Fruit fly (Drosophila melanogaster) whole organism, embryonic: Measurements from ENCODE around the gene Prp18.

Source experiments
- Asciz ChIP-seq: fragments of 200-800 bp; sonication (Bioruptor generic); optimal IDR thresholded peaks from 2 replicates; lab custom pipeline; 2017; ENCODE audit warnings: missing biosample characterization, mild to moderate bottlenecking, missing genetic modification characterization, missing genetic modification reagents
- CG10431 ChIP-seq: fragments of 200-800 bp; sonication (Bioruptor generic); optimal IDR thresholded peaks from 3 replicates; lab custom pipeline; 2018; ENCODE audit warnings: missing biosample characterization, mild to moderate bottlenecking, missing genetic modification characterization
- CG11504 ChIP-seq: fragments of 200-800 bp; sonication (Bioruptor generic); optimal IDR thresholded peaks from 3 replicates; lab custom pipeline; 2019; ENCODE audit warnings: missing biosample characterization, mild to moderate bottlenecking, missing genetic modification characterization, moderate library complexity
- CG11695 ChIP-seq: fragments of 200-800 bp; sonication (Bioruptor generic); IDR thresholded peaks from 3 replicates; pipeline ENCODE4 v1.3.6; 2022; ENCODE audit warnings: missing biosample characterization, missing genetic modification characterization
- CG12299 ChIP-seq: fragments of 200-800 bp; sonication (Bioruptor generic); optimal IDR thresholded peaks from 2 replicates; lab custom pipeline; 2018; ENCODE audit warnings: missing biosample characterization, mild to moderate bottlenecking, missing genetic modification characterization
- CG13123 ChIP-seq: fragments of 200-800 bp; sonication (Bioruptor generic); optimal IDR thresholded peaks from 2 replicates; lab custom pipeline; 2016; ENCODE audit warnings: missing biosample characterization, missing genetic modification characterization
- CG13894 ChIP-seq: fragments of 200-800 bp; sonication (Bioruptor generic); optimal IDR thresholded peaks from 3 replicates; lab custom pipeline; 2018; ENCODE audit warnings: missing biosample characterization, mild to moderate bottlenecking, missing genetic modification characterization, moderate library complexity
- CG1603 ChIP-seq: fragments of 200-800 bp; sonication (Bioruptor generic); optimal IDR thresholded peaks from 2 replicates; lab custom pipeline; 2019; ENCODE audit warnings: missing biosample characterization, mild to moderate bottlenecking, missing genetic modification characterization, moderate library complexity
- CG1647 ChIP-seq: fragments of 200-800 bp; sonication (Bioruptor generic); optimal IDR thresholded peaks from 3 replicates; lab custom pipeline; 2016; ENCODE audit warnings: missing biosample characterization, missing genetic modification characterization
- CG16863 ChIP-seq: fragments of 200-800 bp; sonication (Bioruptor generic); optimal IDR thresholded peaks from 3 replicates; lab custom pipeline; 2016; ENCODE audit warnings: missing biosample characterization, missing genetic modification characterization
- CG2712 ChIP-seq: fragments of 200-800 bp; optimal IDR thresholded peaks from 3 replicates; lab custom pipeline; 2019; ENCODE audit warnings: missing biosample characterization, mild to moderate bottlenecking, missing genetic modification characterization, moderate library complexity
- CG3838 ChIP-seq: fragments of 200-800 bp; sonication (Bioruptor generic); optimal IDR thresholded peaks from 3 replicates; lab custom pipeline; 2016; ENCODE audit warnings: missing biosample characterization, missing genetic modification characterization
- CG8290 ChIP-seq, 3 experiments: fragments of 200-800 bp; sonication (Bioruptor generic); optimal IDR thresholded peaks; 2 replicates each; lab custom pipeline; 2016 to 2019; ENCODE audit warnings: missing biosample characterization in 3 of 3, missing genetic modification characterization in 3 of 3, mild to moderate bottlenecking in 2 of 3, moderate library complexity in 1 of 3
- CG8388 ChIP-seq: fragments of 200-800 bp; sonication (Bioruptor generic); optimal IDR thresholded peaks from 2 replicates; lab custom pipeline; 2019; ENCODE audit warnings: missing biosample characterization, mild to moderate bottlenecking, missing genetic modification characterization, moderate library complexity
- CG9876 ChIP-seq: fragments of 200-800 bp; sonication (Bioruptor generic); optimal IDR thresholded peaks from 2 replicates; lab custom pipeline; 2016; ENCODE audit warnings: missing biosample characterization, missing genetic modification characterization
- Deaf1 ChIP-seq: fragments of 200-800 bp; optimal IDR thresholded peaks from 3 replicates; lab custom pipeline; 2019; ENCODE audit warnings: missing biosample characterization, mild to moderate bottlenecking, missing genetic modification characterization, moderate library complexity
- Dll ChIP-seq: fragments of 200-800 bp; sonication (Bioruptor generic); IDR thresholded peaks from 4 replicates; pipeline ENCODE4 v1.3.6; 2022; ENCODE audit warnings: missing biosample characterization, missing genetic modification characterization; ENCODE audit not compliant: partially characterized antibody
- Doc3 ChIP-seq: fragments of 200-800 bp; sonication (Bioruptor generic); IDR thresholded peaks from 3 replicates; pipeline ENCODE4 v1.3.6; 2022; ENCODE audit warnings: missing biosample characterization, missing genetic modification characterization; ENCODE audit not compliant: partially characterized antibody
- E2f2 ChIP-seq: fragments of 200-800 bp; sonication (Bioruptor generic); IDR thresholded peaks from 2 replicates; pipeline ENCODE4 v1.3.6; 2022; ENCODE audit warnings: missing biosample characterization, missing genetic modification characterization
- ERR ChIP-seq: fragments of 200-800 bp; sonication (Bioruptor generic); optimal IDR thresholded peaks from 2 replicates; lab custom pipeline; 2016; ENCODE audit warnings: missing biosample characterization, missing genetic modification characterization
- Ets65A ChIP-seq: fragments of 200-800 bp; sonication (Bioruptor generic); peaks from one replicate; lab custom pipeline; 2016; ENCODE audit warnings: missing biosample characterization, missing genetic modification characterization
- Ets97D ChIP-seq: fragments of 200-800 bp; sonication (Bioruptor generic); optimal IDR thresholded peaks from 3 replicates; lab custom pipeline; 2016; ENCODE audit warnings: missing biosample characterization, missing genetic modification characterization
- HmgZ ChIP-seq: fragments of 200-800 bp; sonication (Bioruptor generic); optimal IDR thresholded peaks from 2 replicates; lab custom pipeline; 2018; ENCODE audit warnings: missing biosample characterization, mild to moderate bottlenecking, missing genetic modification characterization
- Hr78 ChIP-seq, 2 experiments: fragments of 200-800 bp in 1 of 2; fragments of >200 bp in 1 of 2; sonication (Bioruptor generic) in 1 of 2; optimal IDR thresholded peaks; 2 replicates each; lab custom pipeline; 2017 to 2019; ENCODE audit warnings: missing biosample characterization in 2 of 2, missing genetic modification characterization in 2 of 2, mild to moderate bottlenecking in 1 of 2, moderate library complexity in 1 of 2
- Med ChIP-seq: fragments of 200-800 bp; sonication (Bioruptor generic); peaks from one replicate; lab custom pipeline; 2016; ENCODE audit warnings: missing biosample characterization, missing genetic modification characterization, mild to moderate bottlenecking, inconsistent platforms, moderate library complexity
- Stat92E ChIP-seq, 3 experiments: fragments of >200 bp in 2 of 3; fragments of 200-800 bp in 1 of 3; sonication (Bioruptor generic) in 1 of 3; optimal IDR thresholded peaks; 2 replicates each; lab custom pipeline; 2017 to 2019; ENCODE audit warnings: missing biosample characterization in 3 of 3, missing genetic modification characterization in 3 of 3, mild to moderate bottlenecking in 1 of 3, moderate library complexity in 1 of 3
- YL-1 ChIP-seq: fragments of 200-800 bp; sonication (Bioruptor generic); optimal IDR thresholded peaks from 3 replicates; lab custom pipeline; 2017; ENCODE audit warnings: missing biosample characterization, mild to moderate bottlenecking, missing genetic modification characterization
- ap ChIP-seq: fragments of 200-800 bp; sonication (Bioruptor generic); IDR thresholded peaks from 2 replicates; pipeline ENCODE4 v1.3.6; 2022; ENCODE audit warnings: missing biosample characterization, missing genetic modification characterization
- ase ChIP-seq: fragments of 200-800 bp; sonication (Bioruptor generic); IDR thresholded peaks from 3 replicates; pipeline ENCODE4 v1.3.6; 2022; ENCODE audit warnings: missing biosample characterization, missing genetic modification characterization
- az2 ChIP-seq: fragments of 200-800 bp; sonication (Bioruptor generic); optimal IDR thresholded peaks from 3 replicates; lab custom pipeline; 2016; ENCODE audit warnings: missing biosample characterization, missing genetic modification characterization
- bab2 ChIP-seq: fragments of 200-800 bp; sonication (Bioruptor generic); optimal IDR thresholded peaks from 2 replicates; lab custom pipeline; 2016; ENCODE audit warnings: missing biosample characterization, missing genetic modification characterization
- bowl ChIP-seq: fragments of 200-800 bp; sonication (Bioruptor generic); IDR thresholded peaks from 2 replicates; pipeline ENCODE4 v1.3.6; 2022; ENCODE audit warnings: missing biosample characterization, missing genetic modification characterization
- chinmo ChIP-seq: fragments of 200-800 bp; sonication (Bioruptor generic); IDR thresholded peaks from 4 replicates; pipeline ENCODE4 v1.3.6; 2022; ENCODE audit warnings: missing biosample characterization, missing genetic modification characterization; ENCODE audit not compliant: partially characterized antibody
- chm ChIP-seq: fragments of 200-800 bp; sonication (Bioruptor generic); IDR thresholded peaks from 2 replicates; pipeline ENCODE4 v1.3.6; 2022; ENCODE audit warnings: missing biosample characterization, missing genetic modification characterization
- ftz-f1 ChIP-seq: fragments of 200-800 bp; sonication (Bioruptor generic); optimal IDR thresholded peaks from 2 replicates; lab custom pipeline; 2016; ENCODE audit warnings: missing biosample characterization, missing genetic modification characterization
- hb ChIP-seq: fragments of 200-800 bp; sonication (Bioruptor generic); IDR thresholded peaks from 3 replicates; pipeline ENCODE4 v1.3.6; 2022; ENCODE audit warnings: missing biosample characterization, missing genetic modification characterization; ENCODE audit not compliant: partially characterized antibody
- knrl ChIP-seq: fragments of 200-800 bp; sonication (Bioruptor generic); IDR thresholded peaks from 3 replicates; pipeline ENCODE4 v1.3.6; 2022; ENCODE audit warnings: missing biosample characterization, missing genetic modification characterization; ENCODE audit not compliant: partially characterized antibody
- mirr ChIP-seq: fragments of 200-800 bp; sonication (Bioruptor generic); optimal IDR thresholded peaks from 3 replicates; lab custom pipeline; 2018; ENCODE audit warnings: missing biosample characterization, mild to moderate bottlenecking, missing genetic modification characterization
- nmo ChIP-seq: fragments of 200-800 bp; sonication (Bioruptor generic); optimal IDR thresholded peaks from 2 replicates; lab custom pipeline; 2018; ENCODE audit warnings: missing biosample characterization, mild to moderate bottlenecking, missing genetic modification characterization, moderate library complexity
- oc ChIP-seq: fragments of 200-800 bp; sonication (Bioruptor generic); optimal IDR thresholded peaks from 2 replicates; lab custom pipeline; 2018; ENCODE audit warnings: missing biosample characterization, mild to moderate bottlenecking, missing genetic modification characterization, moderate library complexity
- p53 ChIP-seq: fragments of 200-800 bp; sonication (Bioruptor generic); optimal IDR thresholded peaks from 2 replicates; lab custom pipeline; 2016; ENCODE audit warnings: missing biosample characterization, missing genetic modification characterization
- pzg ChIP-seq: fragments of 200-800 bp; sonication (Bioruptor generic); optimal IDR thresholded peaks from 3 replicates; lab custom pipeline; 2018; ENCODE audit warnings: missing biosample characterization, mild to moderate bottlenecking, missing genetic modification characterization, moderate library complexity
- sd ChIP-seq: fragments of 200-800 bp; sonication (Bioruptor generic); optimal IDR thresholded peaks from 3 replicates; lab custom pipeline; 2018; ENCODE audit warnings: missing biosample characterization, mild to moderate bottlenecking, missing genetic modification characterization, moderate library complexity
- slbo ChIP-seq: fragments of 200-800 bp; sonication (Bioruptor generic); IDR thresholded peaks from 2 replicates; pipeline ENCODE4 v1.3.6; 2022; ENCODE audit warnings: missing biosample characterization, missing genetic modification characterization
- sug ChIP-seq: fragments of 200-800 bp; optimal IDR thresholded peaks from 2 replicates; lab custom pipeline; 2019; ENCODE audit warnings: missing biosample characterization, mild to moderate bottlenecking, missing genetic modification characterization, moderate library complexity
- tgo ChIP-seq: fragments of 200-800 bp; sonication (Bioruptor generic); IDR thresholded peaks from 3 replicates; pipeline ENCODE4 v1.3.6; 2022; ENCODE audit warnings: missing biosample characterization, missing genetic modification characterization
- toy ChIP-seq: fragments of 200-800 bp; sonication (Bioruptor generic); IDR thresholded peaks from 2 replicates; pipeline ENCODE4 v1.3.6; 2022; ENCODE audit warnings: missing biosample characterization, missing genetic modification characterization
- ttk ChIP-seq: fragments of 200-800 bp; sonication (Bioruptor generic); IDR thresholded peaks from 2 replicates; pipeline ENCODE4 v2.1.2; 2022; ENCODE audit warnings: missing biosample characterization, missing genetic modification characterization
- tup ChIP-seq: fragments of 200-800 bp; sonication (Bioruptor generic); optimal IDR thresholded peaks from 2 replicates; lab custom pipeline; 2016; ENCODE audit warnings: missing biosample characterization, mild to moderate bottlenecking, missing genetic modification characterization, moderate library complexity
- unpg ChIP-seq: fragments of 200-800 bp; sonication (Bioruptor generic); optimal IDR thresholded peaks from 3 replicates; lab custom pipeline; 2018; ENCODE audit warnings: missing biosample characterization, mild to moderate bottlenecking, missing genetic modification characterization, moderate library complexity
- vvl ChIP-seq: fragments of 200-800 bp; sonication (Bioruptor generic); IDR thresholded peaks from 2 replicates; pipeline ENCODE4 v1.3.6; 2022; ENCODE audit warnings: missing biosample characterization, missing genetic modification characterization

Gene Prp18

DNA sequence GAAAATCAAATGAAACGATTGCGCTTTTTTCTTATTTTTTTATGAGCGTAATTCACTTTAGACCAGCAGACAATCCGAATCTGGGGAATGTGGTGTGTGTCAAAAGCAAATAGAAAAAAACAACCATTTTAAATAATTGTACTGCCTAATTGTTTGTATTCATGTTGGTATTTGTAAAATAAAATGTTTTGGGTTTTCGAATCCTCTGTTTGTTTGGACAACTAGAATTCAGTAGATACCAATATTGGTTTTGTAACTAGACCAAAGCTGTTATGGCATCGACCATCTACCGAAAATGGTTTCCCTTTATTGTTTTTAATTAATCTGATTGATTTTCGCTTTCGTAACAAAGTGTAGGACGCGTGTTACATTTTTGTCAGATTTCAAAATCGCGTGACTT, 20.1 kb downstream of the Prp18 start (continued):
- TF ChIP-seq CG1603 (tag; lab: Kevin White, UChicago) = peak; percentile 15
- TF ChIP-seq hb (GFP tag; lab: Robert Waterston, UW) = no peak
- no peak for TF ChIP-seq tup (GFP tag; lab: Kevin White, UChicago)
- peak; percentile 39 for TF ChIP-seq Asciz (GFP tag; lab: Kevin White, UChicago)
- TF ChIP-seq knrl = no peak
- TF ChIP-seq ERR (GFP tag; lab: Kevin White, UChicago) = no peak
- TF ChIP-seq p53 (GFP tag; lab: Kevin White, UChicago) = no peak
- TF ChIP-seq CG9876 (GFP tag; lab: Kevin White, UChicago) = no peak
- TF ChIP-seq ase (GFP tag; lab: Robert Waterston, UW) = no peak
- no peak for TF ChIP-seq CG12299 (tag; lab: Kevin White, UChicago)
- TF ChIP-seq Dll (GFP tag; lab: Robert Waterston, UW) = no peak
- TF ChIP-seq chm (GFP tag; lab: Robert Waterston, UW) = peak; percentile 48; the same call in 1 of the 2 replicates
- peak; percentile 17 for TF ChIP-seq CG2712 (tag; lab: Kevin White, UChicago)
- no peak for TF ChIP-seq Hr78 (GFP tag; optimal IDR thresholded peaks at IDR 0.05; lab: Kevin White, UChicago)
- TF ChIP-seq CG1647 (GFP tag; lab: Kevin White, UChicago) = peak; percentile 13
- no peak for TF ChIP-seq CG16863
- no peak for TF ChIP-seq az2
- TF ChIP-seq CG10431 = no peak
- no peak for TF ChIP-seq CG8388 (GFP tag; lab: Kevin White, UChicago)
- no peak for TF ChIP-seq Ets97D
- no peak for TF ChIP-seq tgo (GFP tag; lab: Robert Waterston, UW)
- no peak for TF ChIP-seq bowl (GFP tag; lab: Robert Waterston, UW)
- no peak for TF ChIP-seq toy
- TF ChIP-seq CG11695 (GFP tag; lab: Robert Waterston, UW) = peak; percentile 41; the same call in 1 of the 3 replicates
- TF ChIP-seq CG13123 (GFP tag; lab: Kevin White, UChicago) = no peak
- no peak for TF ChIP-seq ttk
- TF ChIP-seq unpg = peak; percentile 33
- TF ChIP-seq E2f2 = no peak
- no peak for TF ChIP-seq CG3838 (GFP tag; lab: Kevin White, UChicago)
- no peak for TF ChIP-seq HmgZ (tag; lab: Kevin White, UChicago)

DNA sequence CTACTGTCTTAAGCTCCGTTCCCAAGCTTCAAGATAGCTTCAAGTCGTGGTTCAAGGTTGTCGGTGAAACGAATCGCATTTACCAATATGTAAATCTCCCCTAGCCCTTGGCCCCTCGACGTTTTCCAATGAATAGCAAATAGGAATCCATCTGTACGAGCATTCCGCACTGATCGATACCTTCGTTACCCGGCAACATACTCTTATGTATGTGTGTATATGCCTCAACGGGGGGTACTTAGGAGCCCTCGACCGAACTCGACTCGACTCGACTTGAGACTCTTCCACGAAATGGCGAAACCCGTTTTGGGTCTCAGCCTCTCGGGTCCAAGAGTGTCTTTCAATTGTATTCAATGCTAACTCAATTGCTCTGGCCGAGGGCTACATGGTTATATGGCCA, 29.4 kb downstream of the Prp18 start:
- no peak for TF ChIP-seq CG11504 (tag; lab: Kevin White, UChicago)
- TF ChIP-seq oc (tag; lab: Kevin White, UChicago) = peak; percentile 10
- peak; percentile 64 for TF ChIP-seq CG13894
- 0 out of 3 replicates have a peak, but pooled peaks have one; percentile 15 for TF ChIP-seq Doc3 (GFP tag; lab: Robert Waterston, UW)
- TF ChIP-seq Ets65A (GFP tag; lab: Kevin White, UChicago) = peak; percentile 81
- TF ChIP-seq ap = 0 out of 2 replicates have a peak, but pooled peaks have one; percentile 13
- no peak for TF ChIP-seq bab2 (GFP tag; lab: Kevin White, UChicago)
- no peak for TF ChIP-seq CG8290 (GFP tag; optimal IDR thresholded peaks at IDR 0.05; lab: Kevin White, UChicago)
- TF ChIP-seq CG8290 (tag; optimal IDR thresholded peaks at IDR 0.05; lab: Kevin White, UChicago) = peak in 1 of 2 experiments; percentile 2
- 0 out of 4 replicates have a peak, but pooled peaks have one; percentile 51 for TF ChIP-seq chinmo (GFP tag; lab: Robert Waterston, UW)
- TF ChIP-seq YL-1 (GFP tag; lab: Kevin White, UChicago) = no peak
- no peak for TF ChIP-seq nmo (GFP tag; lab: Kevin White, UChicago)
- peak in 1 of 3 experiments; percentile 22 for TF ChIP-seq Stat92E (GFP tag; optimal IDR thresholded peaks at IDR 0.05; lab: Kevin White, UChicago)
- peak; percentile 54 for TF ChIP-seq vvl (GFP tag; lab: Robert Waterston, UW)
- TF ChIP-seq sd = peak; percentile 85
- peak; percentile 40 for TF ChIP-seq mirr
- TF ChIP-seq ftz-f1 (GFP tag; lab: Kevin White, UChicago) = peak; percentile 21
- no peak for TF ChIP-seq slbo
- TF ChIP-seq sug (tag; lab: Kevin White, UChicago) = peak; percentile 11
- peak; percentile 51 for TF ChIP-seq Med (GFP tag; lab: Kevin White, UChicago)
- peak; percentile 33 for TF ChIP-seq Deaf1 (tag; lab: Kevin White, UChicago)
- no peak for TF ChIP-seq pzg (GFP tag; lab: Kevin White, UChicago)
